Worm (Caenorhabditis elegans) whole organism, L1 larva: ENCODE results near the gene plc-2.

ENCODE experiments used
- C04F5.9 ChIP-seq: sonication (generic microtip); optimal IDR thresholded peaks from 2 replicates; lab custom pipeline; 2016; ENCODE audit warnings: missing genetic modification characterization, missing compliant biosample characterization
- C16A3.4 ChIP-seq: fragments of 150-350 bp; optimal IDR thresholded peaks from 2 replicates; lab custom pipeline; 2014; ENCODE audit warnings: missing biosample characterization, missing genetic modification characterization
- Y116A8C.19 ChIP-seq: sonication (generic microtip); optimal IDR thresholded peaks from 2 replicates; lab custom pipeline; 2016; ENCODE audit warnings: missing compliant biosample characterization, missing genetic modification characterization, borderline replicate concordance
- aha-1 ChIP-seq: fragments of 150-350 bp; optimal IDR thresholded peaks from 2 replicates; lab custom pipeline; 2014; ENCODE audit warnings: missing biosample characterization, missing genetic modification characterization
- aly-2 ChIP-seq: fragments of 150-350 bp; optimal IDR thresholded peaks from 2 replicates; lab custom pipeline; 2014; ENCODE audit warnings: missing biosample characterization, missing genetic modification characterization
- ama-1 ChIP-seq: fragments of 150-350 bp; optimal IDR thresholded peaks from 2 replicates; lab custom pipeline; 2014
- blmp-1 ChIP-seq: fragments of 150-350 bp; optimal IDR thresholded peaks from 2 replicates; lab custom pipeline; 2014; ENCODE audit warnings: missing biosample characterization, missing genetic modification characterization
- ceh-8 ChIP-seq: fragments of 200-800 bp; sonication (Bioruptor generic); optimal IDR thresholded peaks from 2 replicates; lab custom pipeline; 2018; ENCODE audit warnings: mild to moderate bottlenecking, missing genetic modification characterization, moderate library complexity, missing compliant biosample characterization
- ceh-90 ChIP-seq: sonication (generic microtip); optimal IDR thresholded peaks from 2 replicates; lab custom pipeline; 2016; ENCODE audit warnings: missing genetic modification characterization, missing compliant biosample characterization
- ces-1 ChIP-seq: fragments of 150-350 bp; optimal IDR thresholded peaks from 2 replicates; lab custom pipeline; 2014; ENCODE audit warnings: missing biosample characterization, missing genetic modification reagents, missing genetic modification characterization
- dpl-1 ChIP-seq, 3 experiments: fragments of 150-350 bp in 2 of 3; sonication (generic microtip) in 1 of 3; optimal IDR thresholded peaks; 2 replicates each; lab custom pipeline; 2014 to 2017; ENCODE audit warnings: missing biosample characterization in 3 of 3, missing genetic modification characterization in 3 of 3, missing genetic modification reagents in 3 of 3
- efl-3 ChIP-seq: fragments of 200-800 bp; sonication (Bioruptor generic); optimal IDR thresholded peaks from 2 replicates; lab custom pipeline; 2018; ENCODE audit warnings: mild to moderate bottlenecking, missing genetic modification characterization, missing compliant biosample characterization
- egl-13 ChIP-seq: sonication (generic microtip); optimal IDR thresholded peaks from 2 replicates; lab custom pipeline; 2016; ENCODE audit warnings: missing genotype, missing genetic modification reagents, missing genetic modification characterization, missing compliant biosample characterization
- elt-3 ChIP-seq, 6 experiments: fragments of 150-350 bp in 1 of 6; sonication (generic microtip); optimal IDR thresholded peaks; 2 replicates each; lab custom pipeline; 2017 to 2018; ENCODE audit warnings: missing biosample characterization in 6 of 6, missing genetic modification characterization in 6 of 6, inconsistent platforms in 1 of 6
- ets-5 ChIP-seq: fragments of 200-800 bp; sonication (Bioruptor generic); IDR thresholded peaks from 2 replicates; pipeline ENCODE4 v1.3.6; 2022; ENCODE audit warnings: missing genetic modification characterization, missing compliant biosample characterization
- fkh-10 ChIP-seq: sonication (generic microtip); optimal IDR thresholded peaks from 2 replicates; lab custom pipeline; 2017; ENCODE audit warnings: missing biosample characterization, missing genetic modification reagents, missing genetic modification characterization
- fkh-4 ChIP-seq: sonication (generic microtip); optimal IDR thresholded peaks from 2 replicates; lab custom pipeline; 2016; ENCODE audit warnings: missing compliant biosample characterization, missing genetic modification characterization, borderline replicate concordance
- fkh-8 ChIP-seq: sonication (generic microtip); optimal IDR thresholded peaks from 2 replicates; lab custom pipeline; 2016; ENCODE audit warnings: mild to moderate bottlenecking, missing genetic modification characterization, missing compliant biosample characterization
- grh-1 ChIP-seq: fragments of 200-800 bp; sonication (Bioruptor generic); IDR thresholded peaks from 2 replicates; pipeline ENCODE4 v1.3.6; 2022; ENCODE audit warnings: missing genetic modification reagents, missing genetic modification characterization, missing compliant biosample characterization
- hlh-4 ChIP-seq: sonication (generic microtip); optimal IDR thresholded peaks from 2 replicates; lab custom pipeline; 2016; ENCODE audit warnings: mild to moderate bottlenecking, missing genetic modification characterization, missing compliant biosample characterization
- hpl-2 ChIP-seq: fragments of 150-350 bp; optimal IDR thresholded peaks from 2 replicates; lab custom pipeline; 2014; ENCODE audit warnings: missing biosample characterization, missing genetic modification reagents, missing genetic modification characterization
- irx-1 ChIP-seq: sonication (generic microtip); optimal IDR thresholded peaks from 2 replicates; lab custom pipeline; 2016; ENCODE audit warnings: missing genetic modification characterization, missing compliant biosample characterization
- isw-1 ChIP-seq: fragments of 200-800 bp; sonication (Bioruptor generic); IDR thresholded peaks from 2 replicates; pipeline ENCODE4 v1.3.6; 2022; ENCODE audit warnings: missing genetic modification characterization, missing compliant biosample characterization
- jun-1 ChIP-seq: fragments of 150-350 bp; optimal IDR thresholded peaks from 2 replicates; lab custom pipeline; 2014; ENCODE audit warnings: missing biosample characterization, missing genetic modification reagents, missing genetic modification characterization
- lin-13 ChIP-seq: fragments of 150-350 bp; optimal IDR thresholded peaks from 2 replicates; lab custom pipeline; 2014; ENCODE audit warnings: missing biosample characterization, missing genetic modification reagents, missing genetic modification characterization
- lin-14 ChIP-seq: fragments of 200-800 bp; sonication (Bioruptor generic); optimal IDR thresholded peaks from 2 replicates; lab custom pipeline; 2018; ENCODE audit warnings: mild to moderate bottlenecking, missing genetic modification characterization, moderate library complexity, missing compliant biosample characterization
- lin-35 ChIP-seq, 2 experiments: fragments of 150-350 bp; optimal IDR thresholded peaks; 2 replicates each; lab custom pipeline; 2014; ENCODE audit warnings: missing biosample characterization in 2 of 2, missing genetic modification characterization in 2 of 2, missing genetic modification reagents in 2 of 2
- lir-3 ChIP-seq: sonication (generic microtip); optimal IDR thresholded peaks from 2 replicates; lab custom pipeline; 2016; ENCODE audit warnings: mild to moderate bottlenecking, missing genetic modification characterization, moderate library complexity, missing compliant biosample characterization; ENCODE audit not compliant: poor library complexity
- mdl-1 ChIP-seq, 2 experiments: fragments of 150-350 bp; optimal IDR thresholded peaks; 2 replicates each; lab custom pipeline; 2014 to 2017; ENCODE audit warnings: missing biosample characterization in 2 of 2, missing genetic modification characterization in 2 of 2, inconsistent platforms in 1 of 2
- mef-2 ChIP-seq: fragments of 150-350 bp; optimal IDR thresholded peaks from 2 replicates; lab custom pipeline; 2014; ENCODE audit warnings: missing biosample characterization, missing genetic modification characterization
- mep-1 ChIP-seq: fragments of 150-350 bp; optimal IDR thresholded peaks from 2 replicates; lab custom pipeline; 2014; ENCODE audit warnings: missing biosample characterization, missing genetic modification characterization
- nhr-11 ChIP-seq: fragments of 150-350 bp; optimal IDR thresholded peaks from 2 replicates; lab custom pipeline; 2014; ENCODE audit warnings: missing biosample characterization, missing genetic modification characterization
- nhr-12 ChIP-seq: sonication (generic microtip); optimal IDR thresholded peaks from 2 replicates; lab custom pipeline; 2017; ENCODE audit warnings: missing biosample characterization, missing genetic modification characterization
- nhr-20 ChIP-seq: sonication (generic microtip); optimal IDR thresholded peaks from 2 replicates; lab custom pipeline; 2016; ENCODE audit warnings: mild to moderate bottlenecking, missing genetic modification characterization, missing compliant biosample characterization
- nhr-47 ChIP-seq: sonication (generic microtip); optimal IDR thresholded peaks from 2 replicates; lab custom pipeline; 2016; ENCODE audit warnings: mild to moderate bottlenecking, missing genetic modification characterization, moderate library complexity, missing compliant biosample characterization
- nhr-71 ChIP-seq: sonication (generic microtip); optimal IDR thresholded peaks from 2 replicates; lab custom pipeline; 2016; ENCODE audit warnings: mild to moderate bottlenecking, missing genetic modification characterization, moderate library complexity, missing compliant biosample characterization
- nhr-76 ChIP-seq: sonication (generic microtip); optimal IDR thresholded peaks from 2 replicates; lab custom pipeline; 2017; ENCODE audit warnings: missing biosample characterization, missing genetic modification characterization
- pag-3 ChIP-seq: sonication (generic microtip); optimal IDR thresholded peaks from 2 replicates; lab custom pipeline; 2017; ENCODE audit warnings: missing genetic modification characterization, mild to moderate bottlenecking, missing compliant biosample characterization, antibody characterized with exemption, borderline replicate concordance; ENCODE audit not compliant: insufficient read depth
- pax-3 ChIP-seq: fragments of 200-800 bp; sonication (Bioruptor generic); optimal IDR thresholded peaks from 2 replicates; lab custom pipeline; 2018; ENCODE audit warnings: mild to moderate bottlenecking, missing genetic modification characterization, moderate library complexity, missing compliant biosample characterization
- rnt-1 ChIP-seq: sonication (generic microtip); optimal IDR thresholded peaks from 2 replicates; lab custom pipeline; 2016; ENCODE audit warnings: mild to moderate bottlenecking, missing genetic modification characterization, moderate library complexity, missing compliant biosample characterization
- skn-1 ChIP-seq: fragments of 150-350 bp; optimal IDR thresholded peaks from 2 replicates; lab custom pipeline; 2014; ENCODE audit warnings: missing biosample characterization, missing genetic modification characterization
- snpc-4 ChIP-seq: fragments of 150-350 bp; optimal IDR thresholded peaks from 2 replicates; lab custom pipeline; 2014; ENCODE audit warnings: missing biosample characterization, missing genetic modification characterization
- snu-23 ChIP-seq: sonication (generic microtip); optimal IDR thresholded peaks from 2 replicates; lab custom pipeline; 2016; ENCODE audit warnings: missing genetic modification characterization, missing compliant biosample characterization
- sox-4 ChIP-seq: sonication (generic microtip); optimal IDR thresholded peaks from 2 replicates; lab custom pipeline; 2016; ENCODE audit warnings: missing genetic modification characterization, missing compliant biosample characterization
- sup-37 ChIP-seq: fragments of 200-800 bp; sonication (Bioruptor generic); optimal IDR thresholded peaks from 2 replicates; lab custom pipeline; 2018; ENCODE audit warnings: mild to moderate bottlenecking, missing genetic modification characterization, missing compliant biosample characterization
- swsn-7 ChIP-seq: sonication (generic microtip); optimal IDR thresholded peaks from 2 replicates; lab custom pipeline; 2016; ENCODE audit warnings: missing genetic modification characterization, missing compliant biosample characterization
- tlp-1 ChIP-seq: fragments of 150-350 bp; optimal IDR thresholded peaks from 2 replicates; lab custom pipeline; 2014; ENCODE audit warnings: missing biosample characterization, missing genetic modification characterization
- unc-130 ChIP-seq: fragments of 150-350 bp; optimal IDR thresholded peaks from 2 replicates; lab custom pipeline; 2017; ENCODE audit warnings: missing biosample characterization, missing genetic modification characterization, inconsistent platforms
- unc-62 ChIP-seq: fragments of 150-350 bp; optimal IDR thresholded peaks from 2 replicates; lab custom pipeline; 2014; ENCODE audit warnings: missing biosample characterization, missing genetic modification reagents, missing genetic modification characterization
- vab-15 ChIP-seq: sonication (generic microtip); optimal IDR thresholded peaks from 2 replicates; lab custom pipeline; 2017; ENCODE audit warnings: missing genotype, mild to moderate bottlenecking, missing genetic modification characterization, missing compliant biosample characterization
- ztf-4 ChIP-seq: fragments of 150-350 bp; optimal IDR thresholded peaks from 2 replicates; lab custom pipeline; 2014; ENCODE audit warnings: missing biosample characterization, missing genetic modification characterization

The plc-2 gene

ce11 chrV:15189567-15189966 is 2.8 kb upstream of the plc-2 start, which contains the start of gene cyn-3 (continued):
- peak; percentile 50 for TF ChIP-seq nhr-11 (tag; lab: Kevin White, UChicago)
- peak; percentile 90 for TF ChIP-seq skn-1 (tag; lab: Kevin White, UChicago)

ce11 chrV:15190903-15191302 is 1.5 kb upstream of the plc-2 start, which contains the start of gene Y75B12B.11:
TSS of gene Y75B12B.11 (plus strand) at chrV:15191296.
- TF ChIP-seq unc-62 (GFP tag; lab: Kevin White, UChicago) (no peak), lir-3 (tag; lab: Kevin White, UChicago) (peak; percentile 51), nhr-12 (tag; lab: Kevin White, UChicago) (no peak), ets-5 (no peak), aly-2 (tag; lab: Kevin White, UChicago) (no peak), blmp-1 (no peak), dpl-1 (GFP tag; optimal IDR thresholded peaks at IDR 0.05; lab: Kevin White, UChicago) (peak; percentile 60 to 72 (median 70)), sup-37 (GFP tag; lab: Kevin White, UChicago) (no peak), nhr-47 (peak; percentile 83), tlp-1 (tag; lab: Kevin White, UChicago) (no peak), nhr-71 (tag; lab: Kevin White, UChicago) (peak; percentile 87), rnt-1 (tag; lab: Kevin White, UChicago) (peak; percentile 85), pag-3 (tag; lab: Kevin White, UChicago) (no peak), mef-2 (tag; lab: Kevin White, UChicago) (peak; percentile 39), aha-1 (no peak), C04F5.9 (tag; lab: Kevin White, UChicago) (peak; percentile 24), fkh-4 (tag; lab: Kevin White, UChicago) (peak; percentile 9), snpc-4 (tag; lab: Kevin White, UChicago) (peak; percentile 56), efl-3 (GFP tag; lab: Kevin White, UChicago) (no peak), isw-1 (GFP tag; lab: Robert Waterston, UW) (no peak), fkh-10 (GFP tag; lab: Kevin White, UChicago) (no peak), ceh-8 (GFP tag; lab: Kevin White, UChicago) (no peak), hlh-4 (tag; lab: Kevin White, UChicago) (no peak), nhr-11 (tag; lab: Kevin White, UChicago) (no peak), egl-13 (no peak), mep-1 (tag; lab: Kevin White, UChicago) (peak; percentile 79), grh-1 (GFP tag; lab: Robert Waterston, UW) (peak; percentile 43; the same call in 1 of the 2 replicates), nhr-20 (tag; lab: Kevin White, UChicago) (peak; percentile 79), unc-130 (no peak), ztf-4 (peak; percentile 78), snu-23 (GFP tag; lab: Kevin White, UChicago) (peak; percentile 78), sox-4 (tag; lab: Kevin White, UChicago) (no peak), ama-1 (lab: Kevin White, UChicago) (peak; percentile 86), mdl-1 (tag; optimal IDR thresholded peaks at IDR 0.05; lab: Kevin White, UChicago) (peak in 1 of 2 experiments; percentile 51), elt-3 (tag; optimal IDR thresholded peaks at IDR 0.05; lab: Kevin White, UChicago) (peak in 2 of 6 experiments; percentile 46 to 48), lin-13 (peak; percentile 34), ces-1 (GFP tag; lab: Kevin White, UChicago) (no peak), vab-15 (tag; lab: Kevin White, UChicago) (peak; percentile 20), swsn-7 (tag; lab: Kevin White, UChicago) (peak; percentile 70), nhr-76 (no peak), irx-1 (tag; lab: Kevin White, UChicago) (peak; percentile 28), lin-35 (GFP tag; optimal IDR thresholded peaks at IDR 0.05; lab: Kevin White, UChicago) (peak; percentile 73 to 89), hpl-2 (GFP tag; lab: Kevin White, UChicago) (peak; percentile 11), lin-14 (GFP tag; lab: Kevin White, UChicago) (peak; percentile 63), C16A3.4 (tag; lab: Kevin White, UChicago) (peak; percentile 69), jun-1 (tag; lab: Kevin White, UChicago) (peak; percentile 45), fkh-8 (tag; lab: Kevin White, UChicago) (peak; percentile 88), ceh-90 (tag; lab: Kevin White, UChicago) (no peak), Y116A8C.19 (no peak), pax-3 (tag; lab: Kevin White, UChicago) (peak; percentile 86)
